Worm (Caenorhabditis elegans) whole organism, late embryonic: Measurements from ENCODE around the gene sulp-7.

Experiments
- ceh-9 ChIP-seq: sonication (generic microtip); optimal IDR thresholded peaks from 2 replicates; lab custom pipeline; 2016; ENCODE audit warnings: mild to moderate bottlenecking, missing genetic modification characterization, inconsistent platforms, missing compliant biosample characterization
- dmd-4 ChIP-seq: sonication (generic microtip); optimal IDR thresholded peaks from 2 replicates; lab custom pipeline; 2016; ENCODE audit warnings: borderline replicate concordance, missing genetic modification characterization, missing compliant biosample characterization
- fax-1 ChIP-seq: sonication (generic microtip); optimal IDR thresholded peaks from 2 replicates; lab custom pipeline; 2016; ENCODE audit warnings: missing genotype, missing genetic modification characterization, missing compliant biosample characterization
- lin-11 ChIP-seq: fragments of 200-800 bp; sonication (Bioruptor generic); optimal IDR thresholded peaks from 2 replicates; lab custom pipeline; 2018; ENCODE audit warnings: mild to moderate bottlenecking, missing genetic modification characterization, missing compliant biosample characterization
- mec-3 ChIP-seq: sonication (generic microtip); optimal IDR thresholded peaks from 2 replicates; lab custom pipeline; 2016; ENCODE audit warnings: borderline replicate concordance, missing genetic modification characterization, missing compliant biosample characterization
- odd-2 ChIP-seq: sonication (generic microtip); optimal IDR thresholded peaks from 2 replicates; lab custom pipeline; 2017; ENCODE audit warnings: antibody characterized with exemption, mild to moderate bottlenecking, missing genetic modification characterization, missing compliant biosample characterization
- pha-2 ChIP-seq: sonication (generic microtip); optimal IDR thresholded peaks from 2 replicates; lab custom pipeline; 2017; ENCODE audit warnings: mild to moderate bottlenecking, missing genetic modification characterization, missing compliant biosample characterization
- pha-4 ChIP-seq: fragments of 150-350 bp; optimal IDR thresholded peaks from 2 replicates; lab custom pipeline; 2018; ENCODE audit warnings: missing biosample characterization, missing genetic modification reagents, missing genetic modification characterization
- pqm-1 ChIP-seq: sonication (generic microtip); optimal IDR thresholded peaks from 2 replicates; lab custom pipeline; 2016; ENCODE audit warnings: missing genetic modification characterization, missing compliant biosample characterization
- syd-9 ChIP-seq: sonication (generic microtip); optimal IDR thresholded peaks from 2 replicates; lab custom pipeline; 2016; ENCODE audit warnings: mild to moderate bottlenecking, missing genetic modification characterization, moderate library complexity, missing compliant biosample characterization

- TF ChIP-seq dmd-4, result no peak
- no peak for TF ChIP-seq mec-3 (tag; lab: Kevin White, UChicago)
- no peak for TF ChIP-seq pqm-1 (tag; lab: Kevin White, UChicago)
- no peak for TF ChIP-seq odd-2 (tag; lab: Kevin White, UChicago)
- no peak for TF ChIP-seq pha-2 (tag; lab: Kevin White, UChicago)
- TF ChIP-seq fax-1, result no peak
- no peak for TF ChIP-seq pha-4 (tag; lab: Kevin White, UChicago)
- TF ChIP-seq ceh-9 (tag; lab: Kevin White, UChicago), result no peak
- TF ChIP-seq syd-9, result no peak
- no peak for TF ChIP-seq lin-11 (tag; lab: Kevin White, UChicago)
Observed at ce11 chrX:11098086-11098485, 17.6 kb downstream of the sulp-7 start, which contains the start of gene W02H3.3.
